Worm (Caenorhabditis elegans) whole organism, early embryonic: ENCODE measurements around the gene sms-1.

Experiments used
- B0310.2 ChIP-seq: sonication (generic microtip); optimal IDR thresholded peaks from 2 replicates; lab custom pipeline; 2016; ENCODE audit warnings: mild to moderate bottlenecking, missing genetic modification characterization, missing compliant biosample characterization
- F13C5.2 ChIP-seq: sonication (generic microtip); optimal IDR thresholded peaks from 2 replicates; lab custom pipeline; 2017; ENCODE audit warnings: mild to moderate bottlenecking, missing genetic modification characterization, inconsistent platforms, missing compliant biosample characterization
- aly-1 ChIP-seq: sonication (generic microtip); optimal IDR thresholded peaks from 2 replicates; lab custom pipeline; 2016; ENCODE audit warnings: missing genetic modification characterization, missing compliant biosample characterization
- ama-1 ChIP-seq: fragments of 150-350 bp; optimal IDR thresholded peaks from 2 replicates; lab custom pipeline; 2014
- ceh-13 ChIP-seq: fragments of 200-800 bp; sonication (Bioruptor generic); optimal IDR thresholded peaks from 2 replicates; lab custom pipeline; 2018; ENCODE audit warnings: mild to moderate bottlenecking, missing genetic modification characterization, missing compliant biosample characterization
- ceh-36 ChIP-seq: sonication (generic microtip); optimal IDR thresholded peaks from 2 replicates; lab custom pipeline; 2016; ENCODE audit warnings: missing genetic modification characterization, inconsistent platforms, missing compliant biosample characterization
- ets-7 ChIP-seq: sonication (generic microtip); optimal IDR thresholded peaks from 2 replicates; lab custom pipeline; 2016; ENCODE audit warnings: missing genotype, missing genetic modification characterization, missing compliant biosample characterization
- flt-1 ChIP-seq: fragments of 200-800 bp; sonication (Bioruptor generic); IDR thresholded peaks from 2 replicates; pipeline ENCODE4 v1.3.6; 2022; ENCODE audit warnings: missing genetic modification characterization, missing compliant biosample characterization
- hmbx-1 ChIP-seq: sonication (generic microtip); optimal IDR thresholded peaks from 2 replicates; lab custom pipeline; 2016; ENCODE audit warnings: mild to moderate bottlenecking, missing genetic modification characterization, missing compliant biosample characterization
- hmg-4 ChIP-seq: fragments of 200-800 bp; sonication (Bioruptor generic); optimal IDR thresholded peaks from 2 replicates; lab custom pipeline; 2018; ENCODE audit warnings: mild to moderate bottlenecking, missing genetic modification characterization, missing compliant biosample characterization
- hnd-1 ChIP-seq: sonication (generic microtip); optimal IDR thresholded peaks from 2 replicates; lab custom pipeline; 2016; ENCODE audit warnings: missing genetic modification characterization, missing compliant biosample characterization
- pes-1 ChIP-seq: fragments of 200-800 bp; sonication (Bioruptor generic); IDR thresholded peaks from 2 replicates; pipeline ENCODE4 v1.3.6; 2022; ENCODE audit warnings: missing genetic modification reagents, missing genetic modification characterization, missing compliant biosample characterization
- scrt-1 ChIP-seq: fragments of 200-800 bp; sonication (Bioruptor generic); IDR thresholded peaks from 2 replicates; pipeline ENCODE4 v1.3.6; 2022; ENCODE audit warnings: missing genetic modification characterization, missing compliant biosample characterization
- sea-1 ChIP-seq: fragments of 200-800 bp; sonication (Bioruptor generic); conservative IDR thresholded peaks from 2 replicates; pipeline ENCODE4 v1.3.6; 2022; ENCODE audit warnings: missing genetic modification characterization, missing compliant biosample characterization
- tbx-11 ChIP-seq: fragments of 200-800 bp; sonication (Bioruptor generic); IDR thresholded peaks from 2 replicates; pipeline ENCODE4 v1.3.6; 2022; ENCODE audit warnings: missing genetic modification characterization, missing compliant biosample characterization
- tbx-37 ChIP-seq: fragments of 200-800 bp; sonication (Bioruptor generic); conservative IDR thresholded peaks from 2 replicates; pipeline ENCODE4 v1.3.6; 2022; ENCODE audit warnings: missing genetic modification reagents, missing genetic modification characterization, missing compliant biosample characterization
- tra-4 ChIP-seq: sonication (generic microtip); optimal IDR thresholded peaks from 2 replicates; lab custom pipeline; 2017; ENCODE audit warnings: missing genetic modification characterization, missing compliant biosample characterization

The sms-1 gene

ce11 chrIV:11510664-11511063, 12.7 kb upstream of the sms-1 start, which contains the start of gene M04B2.6:
Gene M04B2.6, minus strand, starts transcription at chrIV:11510764.
- no peak for TF ChIP-seq ceh-13
- TF ChIP-seq tbx-37 (GFP tag; lab: Robert Waterston, UW): no peak
- TF ChIP-seq ceh-36 (tag; lab: Kevin White, UChicago): no peak
- TF ChIP-seq pes-1 (GFP tag; lab: Robert Waterston, UW): no peak
- TF ChIP-seq aly-1 (tag; lab: Kevin White, UChicago): no peak
- TF ChIP-seq hnd-1: no peak
- TF ChIP-seq hmbx-1 (tag; lab: Kevin White, UChicago): no peak
- no peak for TF ChIP-seq scrt-1
- TF ChIP-seq ama-1: no peak
- no peak for TF ChIP-seq B0310.2

DNA sequence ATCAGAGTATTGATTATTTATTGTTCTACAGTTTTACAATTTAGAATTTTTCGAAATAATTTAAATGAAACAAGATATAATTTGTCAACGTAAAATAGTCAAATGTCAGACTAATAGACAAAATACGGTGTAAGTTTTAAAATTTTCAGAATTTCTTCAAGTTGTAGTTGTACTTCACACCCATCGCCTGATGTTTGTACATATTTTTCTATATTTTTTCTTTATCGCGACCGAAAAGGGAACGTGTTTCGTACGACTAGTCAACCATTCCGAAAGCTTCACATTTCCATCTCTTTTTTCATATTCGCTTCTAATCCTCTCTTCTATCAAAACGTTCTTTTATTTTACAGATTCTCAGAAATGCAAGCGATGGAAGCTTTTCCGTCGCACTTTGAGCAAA, 6.4 kb upstream of the sms-1 start, which contains the start of gene twk-25:
Gene twk-25 (plus strand): TSS at position 301 of the 400 bp plus-strand sequence.
- TF ChIP-seq tbx-11 (GFP tag; lab: Robert Waterston, UW) (no peak), ets-7 (no peak), hmbx-1 (tag; lab: Kevin White, UChicago) (no peak), aly-1 (tag; lab: Kevin White, UChicago) (no peak), tbx-37 (GFP tag; lab: Robert Waterston, UW) (no peak), pes-1 (GFP tag; lab: Robert Waterston, UW) (no peak), flt-1 (GFP tag; lab: Robert Waterston, UW) (no peak), B0310.2 (no peak), F13C5.2 (tag; lab: Kevin White, UChicago) (no peak), ceh-36 (tag; lab: Kevin White, UChicago) (no peak), ama-1 (no peak), scrt-1 (no peak), hnd-1 (no peak), ceh-13 (no peak), sea-1 (no peak)

ce11 chrIV:11503654-11504053, 5.7 kb upstream of the sms-1 start:
- TF ChIP-seq hmbx-1 (tag; lab: Kevin White, UChicago): no peak
- no peak for TF ChIP-seq pes-1 (GFP tag; lab: Robert Waterston, UW)
- no peak for TF ChIP-seq tra-4
- TF ChIP-seq tbx-11 (GFP tag; lab: Robert Waterston, UW): no peak
- TF ChIP-seq hnd-1: no peak
- TF ChIP-seq ama-1: no peak
- no peak for TF ChIP-seq ets-7
- TF ChIP-seq scrt-1: no peak
- no peak for TF ChIP-seq B0310.2
- TF ChIP-seq ceh-13: no peak
- no peak for TF ChIP-seq aly-1 (tag; lab: Kevin White, UChicago)

DNA sequence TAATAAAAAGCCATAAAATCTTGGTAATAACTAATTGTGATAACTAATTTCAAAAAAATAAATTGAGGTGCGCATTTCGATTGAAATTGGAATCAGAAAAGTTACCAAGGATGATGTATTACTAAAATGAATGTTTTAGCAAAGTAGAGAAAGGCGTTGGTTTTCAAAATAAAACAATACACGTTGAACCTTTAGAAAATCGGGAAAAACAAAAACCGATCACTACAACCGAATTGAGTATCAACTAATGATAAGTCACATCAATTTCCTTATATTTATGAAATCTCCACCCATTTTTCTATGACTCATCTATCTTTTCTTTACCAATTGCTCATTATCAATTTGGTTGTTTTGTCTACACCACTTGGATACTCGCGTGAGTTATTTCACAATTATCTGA, 2.4 kb upstream of the sms-1 start, which contains the start of gene H21P03.10:
Gene H21P03.10 (plus strand): TSS at position 301 of the 400 bp plus-strand sequence.
- TF ChIP-seq aly-1 (tag; lab: Kevin White, UChicago): no peak
- no peak for TF ChIP-seq hmbx-1 (tag; lab: Kevin White, UChicago)
- TF ChIP-seq hnd-1: no peak
- no peak for TF ChIP-seq tbx-37 (GFP tag; lab: Robert Waterston, UW)

ce11 chrIV:11497312-11497711, 662 bp downstream of the sms-1 start:
- peak; percentile 70; the same call in 1 of the 2 replicates for TF ChIP-seq scrt-1
- TF ChIP-seq pes-1 (GFP tag; lab: Robert Waterston, UW): peak; percentile 72
- peak; percentile 51 for TF ChIP-seq ceh-36 (tag; lab: Kevin White, UChicago)
- TF ChIP-seq tbx-37 (GFP tag; lab: Robert Waterston, UW): peak; percentile 42
- peak; percentile 67 for TF ChIP-seq sea-1
- TF ChIP-seq flt-1 (GFP tag; lab: Robert Waterston, UW): peak; percentile 48; the same call in 1 of the 2 replicates

ce11 chrIV:11494924-11495323, 3.0 kb downstream of the sms-1 start:
- no peak for TF ChIP-seq hnd-1
- TF ChIP-seq tbx-11 (GFP tag; lab: Robert Waterston, UW): no peak
- TF ChIP-seq F13C5.2 (tag; lab: Kevin White, UChicago): peak; percentile 2
- no peak for TF ChIP-seq hmg-4 (GFP tag; lab: Kevin White, UChicago)
- TF ChIP-seq B0310.2: no peak
- no peak for TF ChIP-seq ceh-13
- no peak for TF ChIP-seq aly-1 (tag; lab: Kevin White, UChicago)
- TF ChIP-seq ama-1: no peak
- no peak for TF ChIP-seq pes-1 (GFP tag; lab: Robert Waterston, UW)

DNA sequence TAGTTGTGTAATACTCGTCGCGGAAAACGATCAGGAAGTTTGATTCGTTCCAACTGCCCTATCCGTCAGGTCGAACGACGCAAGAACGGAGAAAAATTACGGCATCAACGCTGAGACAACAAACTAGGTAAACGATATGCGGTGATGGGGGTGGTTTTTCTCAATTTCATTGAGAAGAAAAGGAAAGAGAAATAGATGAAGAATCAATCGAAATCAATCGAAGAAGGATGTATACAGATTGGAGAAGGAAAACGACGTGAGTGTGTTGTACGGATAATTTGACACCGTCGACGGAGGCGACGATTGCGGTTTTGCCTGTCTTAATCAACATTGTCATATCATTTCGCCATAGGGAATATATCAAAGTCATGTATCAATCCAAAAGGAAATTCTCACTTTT, 4.1 kb downstream of the sms-1 start:
- TF ChIP-seq aly-1 (tag; lab: Kevin White, UChicago) (no peak), tra-4 (no peak), pes-1 (GFP tag; lab: Robert Waterston, UW) (no peak), ceh-36 (tag; lab: Kevin White, UChicago) (no peak), sea-1 (no peak), scrt-1 (no peak), tbx-37 (GFP tag; lab: Robert Waterston, UW) (no peak), F13C5.2 (tag; lab: Kevin White, UChicago) (no peak), hmg-4 (GFP tag; lab: Kevin White, UChicago) (no peak), ceh-13 (no peak), tbx-11 (GFP tag; lab: Robert Waterston, UW) (no peak), flt-1 (GFP tag; lab: Robert Waterston, UW) (no peak), B0310.2 (no peak), hmbx-1 (tag; lab: Kevin White, UChicago) (no peak), ama-1 (no peak), hnd-1 (no peak), ets-7 (no peak)

DNA sequence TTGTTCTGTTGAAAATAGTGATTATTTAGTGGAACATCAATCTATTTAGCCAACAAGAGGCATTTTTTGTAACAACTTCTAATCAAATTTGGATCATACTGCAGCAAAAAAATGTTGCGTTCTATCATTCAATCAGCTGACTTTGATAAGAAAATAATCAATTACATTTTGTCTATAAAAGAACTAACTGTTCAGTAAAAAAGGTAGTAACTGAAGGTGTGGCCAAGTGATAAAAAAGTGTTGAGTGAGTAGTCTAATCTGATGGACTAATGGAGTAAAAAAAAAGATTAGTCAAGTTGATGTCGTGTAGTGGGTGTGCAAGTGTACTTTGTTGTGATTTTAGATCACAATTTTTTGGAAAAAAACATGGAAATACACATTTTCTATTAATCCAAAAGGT, 5.6 kb downstream of the sms-1 start:
- TF ChIP-seq F13C5.2 (tag; lab: Kevin White, UChicago): no peak
- TF ChIP-seq tbx-11 (GFP tag; lab: Robert Waterston, UW): no peak
- no peak for TF ChIP-seq tra-4
- no peak for TF ChIP-seq hmg-4 (GFP tag; lab: Kevin White, UChicago)
- TF ChIP-seq scrt-1: no peak
- no peak for TF ChIP-seq hmbx-1 (tag; lab: Kevin White, UChicago)
- TF ChIP-seq ets-7: no peak
- no peak for TF ChIP-seq sea-1
- TF ChIP-seq flt-1 (GFP tag; lab: Robert Waterston, UW): no peak
- no peak for TF ChIP-seq ceh-13
- TF ChIP-seq ama-1: no peak
- no peak for TF ChIP-seq B0310.2
- no peak for TF ChIP-seq hnd-1
- TF ChIP-seq tbx-37 (GFP tag; lab: Robert Waterston, UW): no peak
- TF ChIP-seq ceh-36 (tag; lab: Kevin White, UChicago): no peak
- TF ChIP-seq aly-1 (tag; lab: Kevin White, UChicago): no peak
- no peak for TF ChIP-seq pes-1 (GFP tag; lab: Robert Waterston, UW)
